Fruit fly (Drosophila melanogaster) whole organism, prepupa: Measurements from ENCODE around the gene CG42502.

ENCODE experiments used
- Blimp-1 ChIP-seq: fragments of 200-800 bp; sonication (Bioruptor generic); optimal IDR thresholded peaks from 3 replicates; lab custom pipeline; 2017; ENCODE audit warnings: missing biosample characterization, missing genetic modification characterization, mild to moderate bottlenecking, moderate library complexity, missing genetic modification reagents
- CG16779 ChIP-seq: fragments of 200-800 bp; sonication (Bioruptor generic); optimal IDR thresholded peaks from 3 replicates; lab custom pipeline; 2017; ENCODE audit warnings: missing biosample characterization, mild to moderate bottlenecking, missing genetic modification characterization
- CG6163 ChIP-seq: fragments of 200-800 bp; sonication (Bioruptor generic); IDR thresholded peaks from 3 replicates; pipeline ENCODE4 v1.3.6; 2022; ENCODE audit warnings: missing biosample characterization, missing genetic modification characterization
- Sox102F ChIP-seq: fragments of 200-800 bp; sonication (Bioruptor generic); optimal IDR thresholded peaks from 2 replicates; lab custom pipeline; 2016; ENCODE audit warnings: missing biosample characterization, mild to moderate bottlenecking, missing genetic modification characterization

DNA sequence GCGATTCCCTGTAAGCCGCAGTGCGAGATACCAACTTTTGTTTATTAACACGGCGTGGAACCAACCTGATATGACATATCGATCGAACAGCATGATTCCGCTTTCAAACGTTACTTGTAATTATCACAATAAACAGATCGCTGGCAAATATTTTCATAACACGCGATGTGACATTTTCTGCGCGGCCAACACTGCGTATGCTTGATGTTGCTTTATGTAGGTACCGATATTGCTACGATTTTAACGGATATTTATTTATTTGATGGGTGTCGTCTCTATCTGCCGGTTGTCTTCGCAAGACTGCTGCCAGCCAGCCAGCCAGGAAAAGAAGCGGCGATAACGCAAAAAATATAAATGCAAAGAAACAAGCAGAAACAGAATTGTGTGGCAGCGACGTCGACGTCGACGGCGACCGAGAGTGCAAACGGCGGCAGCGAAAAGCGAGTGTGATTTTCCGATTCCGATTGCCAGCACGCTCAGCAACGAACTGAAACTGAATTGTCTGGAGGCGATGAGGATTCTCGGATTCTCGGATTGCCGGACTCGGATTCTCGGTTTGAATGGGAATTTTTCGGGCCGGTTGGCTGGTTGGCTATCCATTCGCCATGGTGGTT, 28.7 kb downstream of the CG42502 start:
- TF ChIP-seq Blimp-1 (no peak), CG16779 (tag; lab: Kevin White, UChicago) (no peak), CG6163 (GFP tag; lab: Robert Waterston, UW) (no peak), Sox102F (GFP tag; lab: Kevin White, UChicago) (no peak)
